Worm (Caenorhabditis elegans) whole organism, L3 larva: ENCODE results near the gene F54E2.1.

Experiments used
- R02D3.7 ChIP-seq: fragments of 150-350 bp; optimal IDR thresholded peaks from 2 replicates; lab custom pipeline; 2014; ENCODE audit warnings: missing biosample characterization, missing genetic modification characterization
- nhr-23 ChIP-seq: fragments of 150-350 bp; optimal IDR thresholded peaks from 2 replicates; lab custom pipeline; 2014; ENCODE audit warnings: missing biosample characterization, missing genetic modification reagents, missing genetic modification characterization
- nhr-28 ChIP-seq: fragments of 150-350 bp; optimal IDR thresholded peaks from 2 replicates; lab custom pipeline; 2014; ENCODE audit warnings: missing biosample characterization, missing genetic modification characterization
- pqm-1 ChIP-seq: fragments of 150-350 bp; optimal IDR thresholded peaks from 2 replicates; lab custom pipeline; 2017; ENCODE audit warnings: missing biosample characterization, missing genetic modification characterization, inconsistent platforms

DNA sequence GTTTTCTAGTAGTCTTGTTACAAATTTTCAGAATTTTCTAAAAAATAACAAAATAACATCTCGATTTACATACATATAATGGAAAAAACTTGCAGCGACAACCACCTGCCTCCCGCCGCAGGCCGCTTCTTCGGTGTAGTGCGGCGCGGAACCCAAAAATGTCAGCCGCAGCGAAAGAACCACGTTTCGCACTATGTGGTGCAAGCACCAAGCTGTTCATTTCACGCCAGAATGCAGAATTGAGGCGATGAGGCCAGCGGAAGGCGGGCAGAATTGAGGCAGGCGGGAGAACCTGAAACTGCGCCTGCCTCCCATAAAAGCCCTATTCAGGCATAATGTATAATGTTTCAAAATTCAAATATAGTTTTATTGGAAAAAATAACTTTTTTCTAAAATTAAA, 48.7 kb upstream of the F54E2.1 start:
- TF ChIP-seq nhr-28 (tag; lab: Kevin White, UChicago) (no peak), nhr-23 (tag; lab: Kevin White, UChicago) (no peak), R02D3.7 (tag; lab: Kevin White, UChicago) (no peak), pqm-1 (tag; lab: Kevin White, UChicago) (no peak)
